Fruit fly (Drosophila melanogaster) whole organism, wandering third instar larva: ENCODE data around the gene Cubn2.
A peak's percentile ranks its signal among the peaks of the same experiment; 100 is the strongest.

Experiments
- CG9705 ChIP-seq: fragments of 200-800 bp; sonication (Bioruptor generic); optimal IDR thresholded peaks from 2 replicates; lab custom pipeline; 2018; ENCODE audit warnings: missing biosample characterization, mild to moderate bottlenecking, missing genetic modification characterization
- CrebA ChIP-seq: fragments of 200-800 bp; sonication (Bioruptor generic); optimal IDR thresholded peaks from 2 replicates; lab custom pipeline; 2016; ENCODE audit warnings: missing biosample characterization, mild to moderate bottlenecking, missing genetic modification characterization, borderline replicate concordance
- Dif ChIP-seq: fragments of 200-275, 200-300 bp; sonication (Bioruptor generic); optimal IDR thresholded peaks from 2 replicates; lab custom pipeline; 2018; ENCODE audit warnings: missing biosample characterization, missing genetic modification characterization; ENCODE audit not compliant: partially characterized antibody
- GATAd ChIP-seq: sonication (Bioruptor generic); optimal IDR thresholded peaks from 2 replicates; lab custom pipeline; 2016; ENCODE audit warnings: missing biosample characterization, missing genetic modification characterization
- HLH106 ChIP-seq: fragments of 200-800 bp; optimal IDR thresholded peaks from 3 replicates; lab custom pipeline; 2019; ENCODE audit warnings: missing biosample characterization, mild to moderate bottlenecking, missing genetic modification characterization, moderate library complexity
- Hnf4 ChIP-seq: fragments of 200-800 bp; sonication (Bioruptor generic); optimal IDR thresholded peaks from 2 replicates; lab custom pipeline; 2016; ENCODE audit warnings: missing biosample characterization, mild to moderate bottlenecking, missing genetic modification characterization
- Hr78 ChIP-seq: fragments of >200 bp; optimal IDR thresholded peaks from 2 replicates; lab custom pipeline; 2017; ENCODE audit warnings: missing biosample characterization, missing genetic modification characterization
- Hr83 ChIP-seq: fragments of 200-300 bp; sonication (Bioruptor generic); optimal IDR thresholded peaks from 2 replicates; lab custom pipeline; 2016; ENCODE audit warnings: missing biosample characterization, mild to moderate bottlenecking, missing genetic modification characterization, moderate library complexity; ENCODE audit not compliant: poor library complexity, severe bottlenecking
- Jra ChIP-seq: sonication (Bioruptor generic); optimal IDR thresholded peaks from 2 replicates; lab custom pipeline; 2016; ENCODE audit warnings: missing biosample characterization, missing genetic modification characterization
- Mio ChIP-seq: sonication (Bioruptor generic); optimal IDR thresholded peaks from 2 replicates; lab custom pipeline; 2016; ENCODE audit warnings: missing biosample characterization, missing genetic modification characterization
- Myc ChIP-seq: fragments of >200 bp; optimal IDR thresholded peaks from 2 replicates; lab custom pipeline; 2017
- OdsH ChIP-seq: fragments of 200-800 bp; sonication (Bioruptor generic); optimal IDR thresholded peaks from 2 replicates; lab custom pipeline; 2016; ENCODE audit warnings: missing biosample characterization, mild to moderate bottlenecking, missing genetic modification characterization
- Rel ChIP-seq, 2 experiments: fragments of 200-800 bp; sonication (Bioruptor generic) in 1 of 2; optimal IDR thresholded peaks; 2 replicates in 1 of 2; 3 replicates in 1 of 2; lab custom pipeline; 2016 to 2019; ENCODE audit warnings: mild to moderate bottlenecking in 2 of 2, missing biosample characterization in 2 of 2, missing genetic modification characterization in 2 of 2, moderate library complexity in 1 of 2
- Sp1 ChIP-seq: fragments of 200-800 bp; sonication (Bioruptor generic); optimal IDR thresholded peaks from 3 replicates; lab custom pipeline; 2019; ENCODE audit warnings: missing biosample characterization, mild to moderate bottlenecking, missing genetic modification characterization, moderate library complexity
- Vsx2 ChIP-seq: fragments of 200-300, 225-300 bp; sonication (Bioruptor generic); optimal IDR thresholded peaks from 2 replicates; lab custom pipeline; 2018; ENCODE audit warnings: missing biosample characterization, missing genetic modification characterization; ENCODE audit not compliant: partially characterized antibody
- br ChIP-seq: fragments of 200-800 bp; sonication (Bioruptor generic); optimal IDR thresholded peaks from 2 replicates; lab custom pipeline; 2016; ENCODE audit warnings: missing biosample characterization, missing genetic modification characterization
- brk ChIP-seq: fragments of 200-800 bp; sonication (Bioruptor generic); optimal IDR thresholded peaks from 2 replicates; lab custom pipeline; 2016; ENCODE audit warnings: missing biosample characterization, mild to moderate bottlenecking, missing genetic modification characterization
- dl ChIP-seq, 2 experiments: fragments of 175-275, 200-275 bp in 1 of 2; fragments of 200-275 bp in 1 of 2; sonication (Bioruptor generic); optimal IDR thresholded peaks; lab custom pipeline; 2018; ENCODE audit warnings: mild to moderate bottlenecking in 2 of 2, missing biosample characterization in 2 of 2, missing genetic modification characterization in 2 of 2, moderate library complexity in 2 of 2; ENCODE audit not compliant: partially characterized antibody in 2 of 2, insufficient read depth in 1 of 2
- dmrt93B ChIP-seq: fragments of 200-800 bp; sonication (Bioruptor generic); optimal IDR thresholded peaks from 2 replicates; lab custom pipeline; 2018; ENCODE audit warnings: missing biosample characterization, mild to moderate bottlenecking, missing genetic modification characterization
- dsf ChIP-seq: sonication (Bioruptor generic); optimal IDR thresholded peaks from 2 replicates; lab custom pipeline; 2016; ENCODE audit warnings: missing biosample characterization, missing genetic modification characterization, borderline replicate concordance
- ey ChIP-seq: fragments of 200-800 bp; sonication (Bioruptor generic); optimal IDR thresholded peaks from 2 replicates; lab custom pipeline; 2016; ENCODE audit warnings: missing biosample characterization, missing genetic modification characterization
- foxo ChIP-seq, 2 experiments: fragments of 200-800 bp; sonication (Bioruptor generic); optimal IDR thresholded peaks; 2 replicates in 1 of 2; 3 replicates in 1 of 2; lab custom pipeline; 2016 to 2017; ENCODE audit warnings: missing biosample characterization in 2 of 2, missing genetic modification characterization in 2 of 2
- h ChIP-seq: fragments of 200-800 bp; sonication (Bioruptor generic); optimal IDR thresholded peaks from 3 replicates; lab custom pipeline; 2016; ENCODE audit warnings: missing biosample characterization, mild to moderate bottlenecking, missing genetic modification characterization
- jim ChIP-seq: fragments of 175-275, 200-325 bp; sonication (Bioruptor generic); optimal IDR thresholded peaks from 2 replicates; lab custom pipeline; 2016; ENCODE audit warnings: missing biosample characterization, mild to moderate bottlenecking, missing genetic modification characterization
- lola ChIP-seq: fragments of >200 bp; optimal IDR thresholded peaks from 2 replicates; lab custom pipeline; 2017; ENCODE audit warnings: missing biosample characterization, missing genetic modification characterization
- pan ChIP-seq: fragments of >200 bp; optimal IDR thresholded peaks from 2 replicates; lab custom pipeline; 2017
- psq ChIP-seq: fragments of 200-800 bp; sonication (Bioruptor generic); optimal IDR thresholded peaks from 3 replicates; lab custom pipeline; 2017; ENCODE audit warnings: missing biosample characterization, mild to moderate bottlenecking, missing genetic modification characterization, moderate library complexity
- rgr ChIP-seq: fragments of 200-800 bp; sonication (Bioruptor generic); optimal IDR thresholded peaks from 3 replicates; lab custom pipeline; 2016; ENCODE audit warnings: missing biosample characterization, mild to moderate bottlenecking, missing genetic modification characterization
- sage ChIP-seq: fragments of 200-800 bp; sonication (Bioruptor generic); optimal IDR thresholded peaks from 2 replicates; lab custom pipeline; 2016; ENCODE audit warnings: missing biosample characterization, mild to moderate bottlenecking, missing genetic modification characterization
- sv ChIP-seq: fragments of 200-800 bp; sonication (Bioruptor generic); optimal IDR thresholded peaks from 3 replicates; lab custom pipeline; 2016; ENCODE audit warnings: missing biosample characterization, missing genetic modification characterization
- tai ChIP-seq: sonication (Bioruptor generic); optimal IDR thresholded peaks from 2 replicates; lab custom pipeline; 2016; ENCODE audit warnings: missing biosample characterization, missing genetic modification characterization
- woc ChIP-seq: sonication (Bioruptor generic); optimal IDR thresholded peaks from 2 replicates; lab custom pipeline; 2016; ENCODE audit warnings: missing biosample characterization, mild to moderate bottlenecking, missing genetic modification characterization

Gene Cubn2

DNA sequence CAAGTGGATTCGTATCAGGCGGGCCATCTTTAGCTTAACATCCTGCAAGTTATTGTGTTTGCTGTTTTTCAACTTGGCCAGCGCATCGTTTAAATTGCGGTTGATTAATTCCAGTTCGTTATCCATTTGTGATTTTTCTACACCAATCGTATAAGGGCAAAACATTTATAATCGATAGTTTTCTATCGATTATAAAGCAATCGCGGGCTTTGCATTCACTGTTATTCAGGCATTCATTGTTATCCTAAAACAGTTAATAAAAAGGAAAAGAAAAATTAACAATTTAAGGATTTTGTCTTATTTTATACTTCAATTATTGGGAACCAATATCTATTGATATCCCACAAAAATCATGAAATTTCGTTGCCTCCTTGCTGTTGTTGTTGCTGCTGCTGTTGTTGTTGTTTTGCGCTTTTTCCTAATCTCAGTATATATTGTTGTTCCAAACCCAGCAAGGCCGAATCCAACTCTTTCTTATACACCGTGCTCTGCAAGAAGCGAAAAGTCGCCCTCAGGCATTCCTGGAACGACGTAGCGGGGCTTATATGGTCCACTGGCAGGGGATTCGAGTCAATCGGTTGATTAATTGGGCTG is 11.1 kb upstream of the Cubn2 start, which contains the start of gene CG32095:
Gene CG32095, minus strand, starts transcription at position 173 of the 594 bp plus-strand sequence.
- TF ChIP-seq GATAd (no peak), brk (no peak), rgr (GFP tag; lab: Kevin White, UChicago) (peak; percentile 11), Vsx2 (GFP tag; lab: Kevin White, UChicago) (no peak), Rel (GFP tag; optimal IDR thresholded peaks at IDR 0.05; lab: Kevin White, UChicago) (no peak), Rel (tag; optimal IDR thresholded peaks at IDR 0.05; lab: Kevin White, UChicago) (peak; percentile 12), Dif (GFP tag; lab: Kevin White, UChicago) (no peak), psq (GFP tag; lab: Kevin White, UChicago) (no peak)
- TF ChIP-seq, all 38 proteins: peak for 2

DNA sequence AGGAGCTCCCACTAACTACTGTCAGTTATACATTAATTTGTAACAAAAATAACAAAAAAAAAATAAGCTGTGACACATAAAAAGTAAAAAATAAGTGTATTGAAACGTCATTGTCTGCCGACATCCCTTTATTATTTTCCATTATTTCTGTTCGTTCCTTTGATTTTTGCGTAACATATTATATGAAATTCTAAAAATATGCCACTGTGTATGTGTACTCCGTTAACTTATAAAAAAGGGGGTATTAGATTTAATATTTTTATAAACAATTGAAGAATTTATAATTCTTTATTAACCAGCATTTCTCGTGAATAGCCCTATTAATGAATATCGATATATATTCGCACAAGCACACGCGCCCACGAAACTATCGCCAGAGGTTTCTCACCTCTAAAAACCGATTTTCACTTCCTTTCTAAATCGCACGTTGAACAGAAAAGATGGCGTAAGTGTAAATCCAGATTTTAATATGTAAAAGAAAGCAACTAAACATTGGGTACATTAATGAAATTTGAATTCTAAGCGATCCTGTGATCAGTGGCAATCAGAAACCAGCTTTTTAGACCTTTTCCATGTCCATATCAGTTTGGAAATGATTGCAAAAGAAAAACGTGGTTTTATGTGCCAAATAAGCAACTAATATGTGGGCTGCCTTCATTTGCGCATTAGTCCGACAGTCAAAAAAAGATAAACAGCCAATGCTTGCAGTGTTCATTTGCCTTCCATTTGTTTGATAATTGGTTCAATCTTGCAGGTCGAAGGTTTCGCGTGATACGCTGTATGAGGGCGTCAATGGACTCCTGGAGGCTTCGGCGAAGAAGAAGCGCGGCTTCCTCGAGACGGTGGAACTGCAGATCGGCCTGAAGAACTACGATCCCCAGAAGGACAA is 8.1 kb upstream of the Cubn2 start, which contains the start of gene RpL10Ab:
Gene RpL10Ab, plus strand, starts transcription at position 406 of the 889 bp plus-strand sequence.
- peak; percentile 5 for TF ChIP-seq OdsH
- peak; percentile 5 for TF ChIP-seq sv (GFP tag; lab: Kevin White, UChicago)
- no peak for TF ChIP-seq Dif (GFP tag; lab: Kevin White, UChicago)
- peak; percentile 45 for TF ChIP-seq Jra (GFP tag; lab: Kevin White, UChicago)
- TF ChIP-seq psq (GFP tag; lab: Kevin White, UChicago), result peak; percentile 45
- TF ChIP-seq pan (lab: Kevin White, UChicago), result no peak
- peak; percentile 60 for TF ChIP-seq Sp1 (GFP tag; lab: Kevin White, UChicago)
- no peak for TF ChIP-seq Rel (GFP tag; optimal IDR thresholded peaks at IDR 0.05; lab: Kevin White, UChicago)
- TF ChIP-seq Rel (tag; optimal IDR thresholded peaks at IDR 0.05; lab: Kevin White, UChicago), result peak; percentile 16
- TF ChIP-seq CG9705 (GFP tag; lab: Kevin White, UChicago), result peak; percentile 53
- no peak for TF ChIP-seq Hr78 (GFP tag; lab: Kevin White, UChicago)
- no peak for TF ChIP-seq dl (GFP tag; optimal IDR thresholded peaks at IDR 0.05; lab: Kevin White, UChicago; ENCODE audit: insufficient read depth in 1 of 2, partially characterized antibody in 2 of 2)
- no peak for TF ChIP-seq CrebA
- peak; percentile 47 for TF ChIP-seq HLH106 (tag; lab: Kevin White, UChicago)
- TF ChIP-seq Hnf4 (GFP tag; lab: Kevin White, UChicago), result peak; percentile 71
- no peak for TF ChIP-seq ey (GFP tag; lab: Kevin White, UChicago)
- peak; percentile 18 for TF ChIP-seq dsf (GFP tag; lab: Kevin White, UChicago)
- peak; percentile 65 for TF ChIP-seq Myc (lab: Kevin White, UChicago)
- no peak for TF ChIP-seq lola (GFP tag; lab: Kevin White, UChicago)
- TF ChIP-seq rgr (GFP tag; lab: Kevin White, UChicago), result peak; percentile 73
- TF ChIP-seq Mio (GFP tag; lab: Kevin White, UChicago), result no peak
- no peak for TF ChIP-seq woc (GFP tag; lab: Kevin White, UChicago)
- peak; percentile 96 for TF ChIP-seq Hr83 (GFP tag; lab: Kevin White, UChicago)
- TF ChIP-seq h (GFP tag; lab: Kevin White, UChicago), result peak; percentile 67
- no peak for TF ChIP-seq tai
- peak; percentile 54 for TF ChIP-seq br (GFP tag; lab: Kevin White, UChicago)
- no peak for TF ChIP-seq jim
- no peak for TF ChIP-seq Vsx2 (GFP tag; lab: Kevin White, UChicago)
- TF ChIP-seq foxo (GFP tag; optimal IDR thresholded peaks at IDR 0.05; lab: Kevin White, UChicago), result peak in 1 of 2 experiments; percentile 70
- peak; percentile 62 for TF ChIP-seq dmrt93B
- TF ChIP-seq sage (GFP tag; lab: Kevin White, UChicago), result peak; percentile 24
